Worm (Caenorhabditis elegans): ENCODE data around the gene npr-4.
A peak's percentile ranks its signal among the peaks of the same experiment; 100 is the strongest.

npr-4 gene

DNA sequence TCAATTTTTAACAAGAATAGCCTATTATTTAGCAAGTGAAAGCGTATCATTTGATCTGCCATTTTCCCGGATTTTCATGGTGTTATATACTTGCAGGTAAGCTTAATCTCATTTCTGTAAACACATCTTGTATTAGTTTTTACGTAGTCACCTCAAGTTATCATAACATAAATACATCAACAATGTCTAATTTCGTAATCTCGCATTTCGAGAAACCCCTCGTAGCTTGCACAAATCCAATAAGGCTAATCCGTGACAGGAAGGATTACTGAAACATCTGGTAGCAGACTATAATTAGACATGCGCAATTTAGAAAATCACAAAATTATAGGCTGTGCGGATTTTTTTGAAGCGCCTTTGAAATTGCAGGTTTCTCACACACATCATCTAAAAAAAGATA is 27.0 kb downstream of the npr-4 start:
- TF ChIP-seq sem-4 (tag; optimal IDR thresholded peaks at IDR 0.05) (no peak), sma-9 (GFP tag; optimal IDR thresholded peaks at IDR 0.05) (peak; percentile 69), sma-9 (tag; optimal IDR thresholded peaks at IDR 0.05) (no peak)

DNA sequence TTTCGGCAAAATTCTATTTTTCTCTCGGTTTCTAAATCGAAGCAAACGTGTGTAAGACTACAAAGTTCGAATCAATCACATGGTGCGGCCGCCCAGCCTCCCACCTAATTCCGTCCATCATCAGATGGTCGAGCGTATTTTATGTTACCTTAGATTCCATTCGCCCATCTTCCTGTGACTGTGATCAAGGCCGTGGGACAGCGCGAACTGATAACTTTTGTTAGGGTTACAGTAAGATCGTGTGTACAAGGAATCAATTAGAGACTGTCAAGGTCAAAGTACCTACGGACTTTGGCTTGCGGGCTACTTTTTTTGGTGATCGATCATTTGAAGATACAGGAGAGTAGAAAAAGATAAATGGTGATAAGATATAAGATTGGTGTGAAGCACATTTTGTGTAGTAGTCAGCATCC is 28.4 kb downstream of the npr-4 start:
- no peak for TF ChIP-seq snpc-4 (tag; optimal IDR thresholded peaks at IDR 0.05)
- TF ChIP-seq nhr-25 (tag; optimal IDR thresholded peaks at IDR 0.05) = peak; percentile 94
- TF ChIP-seq dmd-4 (tag; optimal IDR thresholded peaks at IDR 0.05) = no peak
- no peak for TF ChIP-seq nhr-237 (tag; optimal IDR thresholded peaks at IDR 0.05)
- TF ChIP-seq egl-27 (tag; optimal IDR thresholded peaks at IDR 0.05) = peak; percentile 30
- no peak for TF ChIP-seq alr-1 (tag; optimal IDR thresholded peaks at IDR 0.05)
- peak in 1 of 2 experiments; percentile 54 for TF ChIP-seq mdl-1 (tag; optimal IDR thresholded peaks at IDR 0.05)
- TF ChIP-seq nhr-12 (tag; optimal IDR thresholded peaks at IDR 0.05) = no peak
- peak; percentile 41 for TF ChIP-seq nhr-23 (tag; optimal IDR thresholded peaks at IDR 0.05)
- TF ChIP-seq zag-1 (tag; optimal IDR thresholded peaks at IDR 0.05) = no peak
- TF ChIP-seq nhr-10 (tag; optimal IDR thresholded peaks at IDR 0.05) = no peak
- peak; percentile 71 for TF ChIP-seq blmp-1 (tag; optimal IDR thresholded peaks at IDR 0.05; ENCODE audit: insufficient read depth)
- TF ChIP-seq R02D3.7 (tag; optimal IDR thresholded peaks at IDR 0.05) = no peak
- no peak for TF ChIP-seq ceh-82 (tag; optimal IDR thresholded peaks at IDR 0.05)
- TF ChIP-seq unc-62 (GFP tag; optimal IDR thresholded peaks at IDR 0.05) = no peak
- no peak for TF ChIP-seq nhr-11 (tag; optimal IDR thresholded peaks at IDR 0.05)
- TF ChIP-seq C34F6.9 (tag; optimal IDR thresholded peaks at IDR 0.05) = peak; percentile 10
- no peak for TF ChIP-seq nhr-77 (tag; optimal IDR thresholded peaks at IDR 0.05)
- no peak for TF ChIP-seq elt-3 (tag; optimal IDR thresholded peaks at IDR 0.05)
- TF ChIP-seq lin-13 (GFP tag; optimal IDR thresholded peaks at IDR 0.05) = no peak
- no peak for TF ChIP-seq ztf-1 (GFP tag; conservative IDR thresholded peaks at IDR 0.05)
- TF ChIP-seq sem-4 (tag; optimal IDR thresholded peaks at IDR 0.05) = no peak
- TF ChIP-seq sma-3 (GFP tag; optimal IDR thresholded peaks at IDR 0.05) = peak; percentile 96
- TF ChIP-seq Y55F3AM.14 (GFP tag; optimal IDR thresholded peaks at IDR 0.05) = peak; percentile 38
- TF ChIP-seq elt-1 (tag; optimal IDR thresholded peaks at IDR 0.05) = no peak
- TF ChIP-seq gmeb-1 (tag; optimal IDR thresholded peaks at IDR 0.05) = peak; percentile 63
- peak in 1 of 2 experiments; percentile 48 for TF ChIP-seq lsy-2 (tag; optimal IDR thresholded peaks at IDR 0.05)
- no peak for TF ChIP-seq ceh-16 (tag; optimal IDR thresholded peaks at IDR 0.05)
- TF ChIP-seq skn-1 (tag; optimal IDR thresholded peaks at IDR 0.05) = no peak
- peak; percentile 72 for TF ChIP-seq crh-2 (tag; optimal IDR thresholded peaks at IDR 0.05)
- TF ChIP-seq lin-11 (tag; optimal IDR thresholded peaks at IDR 0.05) = no peak
- no peak for TF ChIP-seq peb-1 (tag; optimal IDR thresholded peaks at IDR 0.05)
- peak; percentile 42 for TF ChIP-seq F13H6.1 (tag; optimal IDR thresholded peaks at IDR 0.05)
- TF ChIP-seq ztf-4 (tag; optimal IDR thresholded peaks at IDR 0.05) = no peak
- peak; percentile 95 for TF ChIP-seq nhr-21 (tag; optimal IDR thresholded peaks at IDR 0.05)
- TF ChIP-seq mab-5 (tag; optimal IDR thresholded peaks at IDR 0.05) = peak; percentile 11
- TF ChIP-seq mbf-1 (tag; optimal IDR thresholded peaks at IDR 0.05) = no peak
- no peak for TF ChIP-seq unc-39 (tag; optimal IDR thresholded peaks at IDR 0.05)
- no peak for TF ChIP-seq aly-2 (tag; optimal IDR thresholded peaks at IDR 0.05)
- peak; percentile 76 for TF ChIP-seq nhr-129 (tag; optimal IDR thresholded peaks at IDR 0.05)
- TF ChIP-seq sma-9 (GFP tag; optimal IDR thresholded peaks at IDR 0.05) = peak; percentile 92
- TF ChIP-seq sma-9 (tag; optimal IDR thresholded peaks at IDR 0.05) = no peak
- TF ChIP-seq nhr-6 (tag; optimal IDR thresholded peaks at IDR 0.05) = peak; percentile 35
- TF ChIP-seq ama-1 (optimal IDR thresholded peaks at IDR 0.05) = no peak
- no peak for TF ChIP-seq unc-55 (GFP tag; optimal IDR thresholded peaks at IDR 0.05)
- no peak for TF ChIP-seq lin-39 (tag; optimal IDR thresholded peaks at IDR 0.05)
- TF ChIP-seq ZK546.5 (tag; optimal IDR thresholded peaks at IDR 0.05) = no peak
- TF ChIP-seq fos-1 (tag; optimal IDR thresholded peaks at IDR 0.05) = peak; percentile 19
- no peak for TF ChIP-seq ztf-11 (tag; optimal IDR thresholded peaks at IDR 0.05)

All from whole organism, L2 larva.